Worm (Caenorhabditis elegans) whole organism, L1 larva: ENCODE data around the gene H03G16.1.
A peak's percentile ranks its signal among the peaks of the same experiment; 100 is the strongest.

ENCODE experiments used
- ama-1 ChIP-seq: fragments of 150-350 bp; optimal IDR thresholded peaks from 2 replicates; lab custom pipeline; 2014
- ces-1 ChIP-seq: fragments of 150-350 bp; optimal IDR thresholded peaks from 2 replicates; lab custom pipeline; 2014; ENCODE audit warnings: missing biosample characterization, missing genetic modification reagents, missing genetic modification characterization
- jun-1 ChIP-seq: fragments of 150-350 bp; optimal IDR thresholded peaks from 2 replicates; lab custom pipeline; 2014; ENCODE audit warnings: missing biosample characterization, missing genetic modification reagents, missing genetic modification characterization
- lsy-2 ChIP-seq, 2 experiments: fragments of 150-350 bp; optimal IDR thresholded peaks; 2 replicates each; lab custom pipeline; 2014; ENCODE audit warnings: missing biosample characterization in 2 of 2, missing genetic modification characterization in 2 of 2
- nhr-11 ChIP-seq: fragments of 150-350 bp; optimal IDR thresholded peaks from 2 replicates; lab custom pipeline; 2014; ENCODE audit warnings: missing biosample characterization, missing genetic modification characterization
- nhr-12 ChIP-seq: sonication (generic microtip); optimal IDR thresholded peaks from 2 replicates; lab custom pipeline; 2017; ENCODE audit warnings: missing biosample characterization, missing genetic modification characterization
- nhr-237 ChIP-seq: fragments of 150-350 bp; optimal IDR thresholded peaks from 2 replicates; lab custom pipeline; 2014; ENCODE audit warnings: missing biosample characterization, missing genetic modification characterization
- pqm-1 ChIP-seq: sonication (generic microtip); optimal IDR thresholded peaks from 3 replicates; lab custom pipeline; 2017; ENCODE audit warnings: missing biosample characterization, missing genetic modification characterization
- unc-130 ChIP-seq: fragments of 150-350 bp; optimal IDR thresholded peaks from 2 replicates; lab custom pipeline; 2017; ENCODE audit warnings: missing biosample characterization, missing genetic modification characterization, inconsistent platforms
- unc-62 ChIP-seq: fragments of 150-350 bp; optimal IDR thresholded peaks from 2 replicates; lab custom pipeline; 2014; ENCODE audit warnings: missing biosample characterization, missing genetic modification reagents, missing genetic modification characterization
- zag-1 ChIP-seq: fragments of 150-350 bp; optimal IDR thresholded peaks from 2 replicates; lab custom pipeline; 2014; ENCODE audit warnings: missing biosample characterization, missing genetic modification characterization

DNA sequence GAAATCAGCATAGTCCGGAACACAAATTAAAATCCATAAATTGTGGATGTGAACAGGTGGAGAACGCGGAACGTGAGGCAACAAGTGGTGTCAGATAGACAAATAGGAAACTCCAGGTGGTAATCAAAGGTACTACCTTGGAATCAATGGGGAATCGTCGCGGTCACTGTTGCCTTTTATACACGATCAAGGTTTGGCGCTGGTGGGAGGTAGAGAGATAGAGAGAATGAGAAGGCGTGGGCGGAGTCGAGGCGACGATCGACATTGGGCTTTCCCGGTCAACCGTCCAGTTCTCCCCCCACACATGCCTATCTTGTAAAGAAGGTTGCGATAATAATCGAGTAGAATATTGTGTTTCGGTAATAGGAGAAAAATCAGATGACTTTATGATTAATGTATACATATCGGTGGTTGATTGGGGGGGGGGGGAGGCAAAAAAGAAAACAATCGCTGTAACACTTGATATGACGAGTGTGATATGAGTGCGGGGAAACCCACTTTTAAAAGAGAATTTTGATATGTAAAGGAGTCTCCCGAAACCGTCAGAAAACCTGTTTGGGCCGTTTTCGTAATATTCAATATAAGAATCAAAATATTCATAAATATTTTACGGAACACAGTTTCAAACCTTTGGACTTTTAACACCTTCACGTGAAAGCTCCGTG, 24.0 kb downstream of the H03G16.1 start, which contains the start of the genes H40L08.8, H40L08.2 and H40L08.7:
- TF ChIP-seq lsy-2 (tag; optimal IDR thresholded peaks at IDR 0.05; lab: Kevin White, UChicago) (peak in 1 of 2 experiments; percentile 11), unc-62 (GFP tag; lab: Kevin White, UChicago) (no peak), ama-1 (lab: Kevin White, UChicago) (peak; percentile 82), nhr-237 (tag; lab: Kevin White, UChicago) (no peak), ces-1 (no peak), nhr-12 (tag; lab: Kevin White, UChicago) (no peak), nhr-11 (tag; lab: Kevin White, UChicago) (no peak), jun-1 (tag; lab: Kevin White, UChicago) (no peak), pqm-1 (tag; lab: Kevin White, UChicago) (no peak), zag-1 (tag; lab: Kevin White, UChicago) (no peak), unc-130 (tag; lab: Kevin White, UChicago) (no peak)
